Worm (Caenorhabditis elegans): ENCODE results near the gene F35G12.12.

ce11 chrIII:4622375-4623130, 41.0 kb downstream of the F35G12.12 start, which contains the start of gene lron-5:
- TF ChIP-seq snu-23 (GFP tag; optimal IDR thresholded peaks at IDR 0.05) (no peak), lin-14 (GFP tag; optimal IDR thresholded peaks at IDR 0.05) (peak; percentile 48), nhr-47 (tag; optimal IDR thresholded peaks at IDR 0.05) (no peak), nhr-12 (tag; optimal IDR thresholded peaks at IDR 0.05) (no peak), jun-1 (tag; optimal IDR thresholded peaks at IDR 0.05) (no peak), nhr-237 (tag; optimal IDR thresholded peaks at IDR 0.05) (no peak), dpl-1 (GFP tag; optimal IDR thresholded peaks at IDR 0.05) (no peak), pqm-1 (tag; optimal IDR thresholded peaks at IDR 0.05) (no peak), lin-13 (GFP tag; optimal IDR thresholded peaks at IDR 0.05) (no peak)
